Worm (Caenorhabditis elegans): ENCODE data around the gene Y53F4B.9.

Y53F4B.9 gene

ce11 chrII:15010366-15011235 is at the start of gene Y53F4B.9, which contains the start of gene Y53F4B.11:
Y53F4B.9 (minus strand) TSS chrII:15010416.
Y53F4B.11 (plus strand) TSS chrII:15010748.
- TF ChIP-seq hmg-4 (GFP tag; optimal IDR thresholded peaks at IDR 0.05) (no peak), tra-4 (tag; optimal IDR thresholded peaks at IDR 0.05) (no peak), hnd-1 (tag; optimal IDR thresholded peaks at IDR 0.05) (no peak), sea-1 (GFP tag; conservative IDR thresholded peaks at IDR 0.05) (peak; percentile 19; the same call in 1 of the 2 replicates), ama-1 (optimal IDR thresholded peaks at IDR 0.05) (no peak), F13C5.2 (tag; optimal IDR thresholded peaks at IDR 0.05) (peak; percentile 35), hmbx-1 (tag; optimal IDR thresholded peaks at IDR 0.05) (no peak), tbx-37 (GFP tag; conservative IDR thresholded peaks at IDR 0.05) (peak; percentile 44; the same call in 1 of the 2 replicates)

- TF ChIP-seq aly-1 (tag; optimal IDR thresholded peaks at IDR 0.05) = peak; percentile 62
- TF ChIP-seq hnd-1 (tag; optimal IDR thresholded peaks at IDR 0.05) = no peak
- no peak for TF ChIP-seq ceh-36 (tag; optimal IDR thresholded peaks at IDR 0.05)
- TF ChIP-seq B0310.2 (tag; optimal IDR thresholded peaks at IDR 0.05) = no peak
- TF ChIP-seq sea-1 (GFP tag; conservative IDR thresholded peaks at IDR 0.05) = no peak
- TF ChIP-seq hmg-4 (GFP tag; optimal IDR thresholded peaks at IDR 0.05) = peak; percentile 3
Observed at ce11 chrII:15058282-15058681, 48.1 kb upstream of the Y53F4B.9 start, which contains the start of gene Y53F4B.17. Y53F4B.17 (plus strand) TSS chrII:15058656.

- no peak for TF ChIP-seq ceh-36 (tag; optimal IDR thresholded peaks at IDR 0.05)
- TF ChIP-seq hmbx-1 (tag; optimal IDR thresholded peaks at IDR 0.05) = no peak
- no peak for TF ChIP-seq tra-4 (tag; optimal IDR thresholded peaks at IDR 0.05)
- no peak for TF ChIP-seq tbx-37 (GFP tag; conservative IDR thresholded peaks at IDR 0.05)
- TF ChIP-seq aly-1 (tag; optimal IDR thresholded peaks at IDR 0.05) = no peak
- no peak for TF ChIP-seq B0310.2 (tag; optimal IDR thresholded peaks at IDR 0.05)
Observed at ce11 chrII:15042310-15042709, 32.1 kb upstream of the Y53F4B.9 start.

ce11 chrII:15039104-15039503 is 28.9 kb upstream of the Y53F4B.9 start, which contains the start of gene trip-4:
trip-4 (plus strand) TSS chrII:15039404.
- no peak for TF ChIP-seq sea-1 (GFP tag; conservative IDR thresholded peaks at IDR 0.05)
- no peak for TF ChIP-seq tbx-37 (GFP tag; conservative IDR thresholded peaks at IDR 0.05)
- TF ChIP-seq ceh-13 (GFP tag; optimal IDR thresholded peaks at IDR 0.05) = no peak
- TF ChIP-seq B0310.2 (tag; optimal IDR thresholded peaks at IDR 0.05) = no peak
- TF ChIP-seq hnd-1 (tag; optimal IDR thresholded peaks at IDR 0.05) = no peak
- no peak for TF ChIP-seq pes-1 (GFP tag; IDR thresholded peaks at IDR 0.05)
- no peak for TF ChIP-seq aly-1 (tag; optimal IDR thresholded peaks at IDR 0.05)
- TF ChIP-seq ceh-36 (tag; optimal IDR thresholded peaks at IDR 0.05) = no peak
- TF ChIP-seq hmg-4 (GFP tag; optimal IDR thresholded peaks at IDR 0.05) = no peak
- no peak for TF ChIP-seq hmbx-1 (tag; optimal IDR thresholded peaks at IDR 0.05)
- no peak for TF ChIP-seq F13C5.2 (tag; optimal IDR thresholded peaks at IDR 0.05)
- TF ChIP-seq flt-1 (GFP tag; IDR thresholded peaks at IDR 0.05) = no peak
- TF ChIP-seq scrt-1 (GFP tag; IDR thresholded peaks at IDR 0.05) = no peak
- no peak for TF ChIP-seq ama-1 (optimal IDR thresholded peaks at IDR 0.05)
- no peak for TF ChIP-seq ets-7 (tag; optimal IDR thresholded peaks at IDR 0.05)
- no peak for TF ChIP-seq tbx-11 (GFP tag; IDR thresholded peaks at IDR 0.05)

ce11 chrII:15037782-15038181 is 27.6 kb upstream of the Y53F4B.9 start, which contains the start of gene Y53F4B.14:
Y53F4B.14 (plus strand) TSS chrII:15037991.
- TF ChIP-seq sea-1 (GFP tag; conservative IDR thresholded peaks at IDR 0.05) = no peak

- TF ChIP-seq F13C5.2 (tag; optimal IDR thresholded peaks at IDR 0.05) (no peak), scrt-1 (GFP tag; IDR thresholded peaks at IDR 0.05) (no peak), tbx-11 (GFP tag; IDR thresholded peaks at IDR 0.05) (no peak), ceh-36 (tag; optimal IDR thresholded peaks at IDR 0.05) (no peak), hnd-1 (tag; optimal IDR thresholded peaks at IDR 0.05) (no peak), ama-1 (optimal IDR thresholded peaks at IDR 0.05) (no peak), tbx-37 (GFP tag; conservative IDR thresholded peaks at IDR 0.05) (no peak), hmg-4 (GFP tag; optimal IDR thresholded peaks at IDR 0.05) (no peak), sea-1 (GFP tag; conservative IDR thresholded peaks at IDR 0.05) (no peak), ceh-13 (GFP tag; optimal IDR thresholded peaks at IDR 0.05) (no peak), pes-1 (GFP tag; IDR thresholded peaks at IDR 0.05) (no peak), tra-4 (tag; optimal IDR thresholded peaks at IDR 0.05) (no peak), hmbx-1 (tag; optimal IDR thresholded peaks at IDR 0.05) (no peak), B0310.2 (tag; optimal IDR thresholded peaks at IDR 0.05) (no peak), ets-7 (tag; optimal IDR thresholded peaks at IDR 0.05) (no peak), aly-1 (tag; optimal IDR thresholded peaks at IDR 0.05) (no peak), flt-1 (GFP tag; IDR thresholded peaks at IDR 0.05) (no peak)
Observed at ce11 chrII:15026389-15026788, 16.2 kb upstream of the Y53F4B.9 start.

ce11 chrII:15025599-15026164 is 15.5 kb upstream of the Y53F4B.9 start, which contains the start of gene cmtr-1:
cmtr-1 (plus strand) TSS chrII:15026114.
- TF ChIP-seq flt-1 (GFP tag; IDR thresholded peaks at IDR 0.05) = peak; percentile 55; the same call in 1 of the 2 replicates
- TF ChIP-seq scrt-1 (GFP tag; IDR thresholded peaks at IDR 0.05) = no peak
- 0 out of 2 replicates have a peak, but pooled peaks have one; percentile 39 for TF ChIP-seq sea-1 (GFP tag; conservative IDR thresholded peaks at IDR 0.05)
- TF ChIP-seq hmbx-1 (tag; optimal IDR thresholded peaks at IDR 0.05) = no peak
- TF ChIP-seq B0310.2 (tag; optimal IDR thresholded peaks at IDR 0.05) = peak; percentile 12
- TF ChIP-seq tra-4 (tag; optimal IDR thresholded peaks at IDR 0.05) = no peak
- peak; percentile 48; the same call in 1 of the 2 replicates for TF ChIP-seq tbx-37 (GFP tag; conservative IDR thresholded peaks at IDR 0.05)
- peak; percentile 16 for TF ChIP-seq ceh-13 (GFP tag; optimal IDR thresholded peaks at IDR 0.05)
- peak; percentile 64 for TF ChIP-seq ama-1 (optimal IDR thresholded peaks at IDR 0.05)
- TF ChIP-seq pes-1 (GFP tag; IDR thresholded peaks at IDR 0.05) = no peak
- peak; percentile 80 for TF ChIP-seq hmg-4 (GFP tag; optimal IDR thresholded peaks at IDR 0.05)
- no peak for TF ChIP-seq ets-7 (tag; optimal IDR thresholded peaks at IDR 0.05)
- no peak for TF ChIP-seq tbx-11 (GFP tag; IDR thresholded peaks at IDR 0.05)
- TF ChIP-seq ceh-36 (tag; optimal IDR thresholded peaks at IDR 0.05) = no peak
- no peak for TF ChIP-seq aly-1 (tag; optimal IDR thresholded peaks at IDR 0.05)
- TF ChIP-seq hnd-1 (tag; optimal IDR thresholded peaks at IDR 0.05) = peak; percentile 8
- TF ChIP-seq F13C5.2 (tag; optimal IDR thresholded peaks at IDR 0.05) = peak; percentile 71

Measured in whole organism, early embryonic.